Worm (Caenorhabditis elegans) whole organism, L4 larva: ENCODE measurements around the gene nhr-186.

Experiments
- F26F4.8 ChIP-seq: fragments of 200-800 bp; sonication (Bioruptor generic); conservative IDR thresholded peaks from 2 replicates; pipeline ENCODE4 v1.3.6; 2022; ENCODE audit warnings: missing genetic modification characterization, missing compliant biosample characterization
- snpc-4 ChIP-seq: fragments of 150-350 bp; optimal IDR thresholded peaks from 2 replicates; lab custom pipeline; 2014; ENCODE audit warnings: missing biosample characterization, missing genetic modification characterization
- unc-130 ChIP-seq: sonication (generic microtip); optimal IDR thresholded peaks from 2 replicates; lab custom pipeline; 2016; ENCODE audit warnings: missing genetic modification reagents, missing genetic modification characterization, missing compliant biosample characterization

DNA sequence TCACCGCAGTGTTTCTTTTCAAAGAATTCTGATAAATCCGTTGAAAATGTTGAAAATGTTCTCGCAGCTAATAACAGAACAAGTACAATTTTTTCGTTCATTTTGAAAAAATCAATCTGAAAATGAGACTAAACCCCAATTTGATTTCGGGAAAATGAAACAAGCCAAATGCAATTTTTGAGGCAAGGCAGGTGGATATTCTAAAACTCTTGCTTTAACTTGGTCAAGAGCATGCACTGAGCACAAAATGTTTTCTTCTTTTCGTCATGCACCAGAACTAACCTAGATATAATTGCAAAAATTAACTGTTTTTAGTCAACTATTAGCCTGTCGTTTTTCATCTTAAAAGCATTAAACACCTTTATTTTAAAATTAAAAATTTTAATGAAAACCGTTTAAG is 45.4 kb upstream of the nhr-186 start, which contains the start of gene irld-22:
- no peak for TF ChIP-seq snpc-4 (tag; lab: Kevin White, UChicago)
- no peak for TF ChIP-seq unc-130 (GFP tag; lab: Kevin White, UChicago)
- no peak for TF ChIP-seq F26F4.8 (GFP tag; lab: Robert Waterston, UW)
